Worm (Caenorhabditis elegans) whole organism, early embryonic: Measurements from ENCODE around the gene mog-4.

Source experiments
- aly-1 ChIP-seq: sonication (generic microtip); optimal IDR thresholded peaks from 2 replicates; lab custom pipeline; 2016; ENCODE audit warnings: missing genetic modification characterization, missing compliant biosample characterization
- ama-1 ChIP-seq: fragments of 150-350 bp; optimal IDR thresholded peaks from 2 replicates; lab custom pipeline; 2014
- ceh-36 ChIP-seq: sonication (generic microtip); optimal IDR thresholded peaks from 2 replicates; lab custom pipeline; 2016; ENCODE audit warnings: missing genetic modification characterization, inconsistent platforms, missing compliant biosample characterization
- flt-1 ChIP-seq: fragments of 200-800 bp; sonication (Bioruptor generic); IDR thresholded peaks from 2 replicates; pipeline ENCODE4 v1.3.6; 2022; ENCODE audit warnings: missing genetic modification characterization, missing compliant biosample characterization
- hmg-4 ChIP-seq: fragments of 200-800 bp; sonication (Bioruptor generic); optimal IDR thresholded peaks from 2 replicates; lab custom pipeline; 2018; ENCODE audit warnings: mild to moderate bottlenecking, missing genetic modification characterization, missing compliant biosample characterization
- sea-1 ChIP-seq: fragments of 200-800 bp; sonication (Bioruptor generic); conservative IDR thresholded peaks from 2 replicates; pipeline ENCODE4 v1.3.6; 2022; ENCODE audit warnings: missing genetic modification characterization, missing compliant biosample characterization

DNA sequence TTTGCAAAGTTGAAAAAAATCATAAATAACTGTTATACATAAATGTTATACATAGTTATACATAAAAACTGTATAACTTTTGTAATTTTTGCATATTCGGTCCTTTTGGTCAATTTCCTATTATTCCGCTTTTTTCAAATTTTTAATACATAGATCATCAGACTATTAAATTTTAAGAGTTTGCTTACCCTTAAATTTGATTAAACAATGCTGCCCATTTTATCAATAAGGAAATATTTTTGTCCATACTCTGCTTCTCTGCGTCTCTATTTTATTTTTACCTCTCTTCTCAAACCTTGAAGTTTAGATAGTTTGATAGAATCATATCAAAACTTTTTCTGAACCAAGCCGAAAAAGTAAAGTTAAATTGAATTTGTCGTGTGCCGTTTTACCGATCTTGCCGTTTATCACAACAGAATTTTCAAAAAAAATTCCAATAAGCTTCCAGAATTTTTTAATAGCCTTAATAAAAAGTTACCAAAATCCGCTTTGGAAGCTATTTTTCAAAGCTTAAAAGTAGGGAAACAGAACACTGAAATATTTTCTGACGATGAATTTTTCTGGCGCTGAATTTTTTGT lies 38.0 kb upstream of the mog-4 start:
- no peak for TF ChIP-seq ama-1 (lab: Kevin White, UChicago)
- TF ChIP-seq flt-1 (GFP tag; lab: Robert Waterston, UW), result no peak
- no peak for TF ChIP-seq ceh-36 (tag; lab: Kevin White, UChicago)
- TF ChIP-seq aly-1 (tag; lab: Kevin White, UChicago), result no peak
- TF ChIP-seq sea-1 (GFP tag; lab: Robert Waterston, UW), result no peak
- TF ChIP-seq hmg-4 (GFP tag; lab: Kevin White, UChicago), result no peak
